Worm (Caenorhabditis elegans) whole organism, early embryonic: ENCODE measurements around the gene F01F1.2.

Source experiments
- B0310.2 ChIP-seq: sonication (generic microtip); optimal IDR thresholded peaks from 2 replicates; lab custom pipeline; 2016; ENCODE audit warnings: mild to moderate bottlenecking, missing genetic modification characterization, missing compliant biosample characterization
- F13C5.2 ChIP-seq: sonication (generic microtip); optimal IDR thresholded peaks from 2 replicates; lab custom pipeline; 2017; ENCODE audit warnings: mild to moderate bottlenecking, missing genetic modification characterization, inconsistent platforms, missing compliant biosample characterization
- aly-1 ChIP-seq: sonication (generic microtip); optimal IDR thresholded peaks from 2 replicates; lab custom pipeline; 2016; ENCODE audit warnings: missing genetic modification characterization, missing compliant biosample characterization
- ama-1 ChIP-seq: fragments of 150-350 bp; optimal IDR thresholded peaks from 2 replicates; lab custom pipeline; 2014
- ceh-13 ChIP-seq: fragments of 200-800 bp; sonication (Bioruptor generic); optimal IDR thresholded peaks from 2 replicates; lab custom pipeline; 2018; ENCODE audit warnings: mild to moderate bottlenecking, missing genetic modification characterization, missing compliant biosample characterization
- ceh-36 ChIP-seq: sonication (generic microtip); optimal IDR thresholded peaks from 2 replicates; lab custom pipeline; 2016; ENCODE audit warnings: missing genetic modification characterization, inconsistent platforms, missing compliant biosample characterization
- ets-7 ChIP-seq: sonication (generic microtip); optimal IDR thresholded peaks from 2 replicates; lab custom pipeline; 2016; ENCODE audit warnings: missing genotype, missing genetic modification characterization, missing compliant biosample characterization
- flt-1 ChIP-seq: fragments of 200-800 bp; sonication (Bioruptor generic); IDR thresholded peaks from 2 replicates; pipeline ENCODE4 v1.3.6; 2022; ENCODE audit warnings: missing genetic modification characterization, missing compliant biosample characterization
- hmbx-1 ChIP-seq: sonication (generic microtip); optimal IDR thresholded peaks from 2 replicates; lab custom pipeline; 2016; ENCODE audit warnings: mild to moderate bottlenecking, missing genetic modification characterization, missing compliant biosample characterization
- hmg-4 ChIP-seq: fragments of 200-800 bp; sonication (Bioruptor generic); optimal IDR thresholded peaks from 2 replicates; lab custom pipeline; 2018; ENCODE audit warnings: mild to moderate bottlenecking, missing genetic modification characterization, missing compliant biosample characterization
- pes-1 ChIP-seq: fragments of 200-800 bp; sonication (Bioruptor generic); IDR thresholded peaks from 2 replicates; pipeline ENCODE4 v1.3.6; 2022; ENCODE audit warnings: missing genetic modification reagents, missing genetic modification characterization, missing compliant biosample characterization
- sea-1 ChIP-seq: fragments of 200-800 bp; sonication (Bioruptor generic); conservative IDR thresholded peaks from 2 replicates; pipeline ENCODE4 v1.3.6; 2022; ENCODE audit warnings: missing genetic modification characterization, missing compliant biosample characterization
- tbx-11 ChIP-seq: fragments of 200-800 bp; sonication (Bioruptor generic); IDR thresholded peaks from 2 replicates; pipeline ENCODE4 v1.3.6; 2022; ENCODE audit warnings: missing genetic modification characterization, missing compliant biosample characterization
- tbx-37 ChIP-seq: fragments of 200-800 bp; sonication (Bioruptor generic); conservative IDR thresholded peaks from 2 replicates; pipeline ENCODE4 v1.3.6; 2022; ENCODE audit warnings: missing genetic modification reagents, missing genetic modification characterization, missing compliant biosample characterization
- tra-4 ChIP-seq: sonication (generic microtip); optimal IDR thresholded peaks from 2 replicates; lab custom pipeline; 2017; ENCODE audit warnings: missing genetic modification characterization, missing compliant biosample characterization

F01F1.2 gene

DNA sequence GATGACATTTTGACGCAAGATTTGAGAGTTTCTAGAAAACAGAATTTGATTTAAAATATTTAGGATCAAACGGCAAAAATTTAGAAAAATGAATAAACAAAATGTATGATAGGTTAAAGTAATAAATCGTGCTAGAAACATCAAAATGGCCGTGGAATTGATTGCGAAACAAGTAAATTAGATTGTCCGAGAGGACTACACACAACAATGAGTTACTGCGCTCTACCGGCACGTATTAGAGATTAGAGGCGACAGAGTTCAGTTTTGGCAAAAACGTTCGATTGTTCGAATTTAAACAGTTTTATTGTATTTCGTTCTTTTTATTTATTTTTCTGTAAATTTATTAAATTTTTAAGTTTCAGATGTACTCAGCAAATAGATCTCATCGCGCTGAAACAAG, 47.4 kb downstream of the F01F1.2 start, which contains the start of the genes dnc-2 and bcl-7:
TSS of gene dnc-2 (minus strand) at position 33 of the 400 bp plus-strand sequence.
TSS of gene bcl-7 (plus strand) at position 363 of the 400 bp plus-strand sequence.
- no peak for TF ChIP-seq pes-1 (GFP tag; lab: Robert Waterston, UW)
- TF ChIP-seq ets-7 (tag; lab: Kevin White, UChicago) = no peak
- TF ChIP-seq F13C5.2 (tag; lab: Kevin White, UChicago) = no peak
- TF ChIP-seq tbx-11 (GFP tag; lab: Robert Waterston, UW) = no peak
- no peak for TF ChIP-seq aly-1 (tag; lab: Kevin White, UChicago)
- no peak for TF ChIP-seq B0310.2 (tag; lab: Kevin White, UChicago)
- TF ChIP-seq tbx-37 = no peak
- TF ChIP-seq sea-1 (GFP tag; lab: Robert Waterston, UW) = no peak
- no peak for TF ChIP-seq hmbx-1
- TF ChIP-seq hmg-4 = no peak
- no peak for TF ChIP-seq ceh-36 (tag; lab: Kevin White, UChicago)
- no peak for TF ChIP-seq tra-4 (tag; lab: Kevin White, UChicago)
- no peak for TF ChIP-seq flt-1 (GFP tag; lab: Robert Waterston, UW)
- no peak for TF ChIP-seq ceh-13 (GFP tag; lab: Kevin White, UChicago)
- TF ChIP-seq ama-1 = no peak
